Worm (Caenorhabditis elegans) whole organism, L1 larva: ENCODE data around the gene cnc-10.

Experiments used
- dpl-1 ChIP-seq, 3 experiments: fragments of 150-350 bp in 2 of 3; sonication (generic microtip) in 1 of 3; optimal IDR thresholded peaks; 2 replicates each; lab custom pipeline; 2014 to 2017; ENCODE audit warnings: missing biosample characterization in 3 of 3, missing genetic modification characterization in 3 of 3, missing genetic modification reagents in 3 of 3
- elt-3 ChIP-seq, 6 experiments: fragments of 150-350 bp in 1 of 6; sonication (generic microtip); optimal IDR thresholded peaks; 2 replicates each; lab custom pipeline; 2017 to 2018; ENCODE audit warnings: missing biosample characterization in 6 of 6, missing genetic modification characterization in 6 of 6, inconsistent platforms in 1 of 6
- fos-1 ChIP-seq: fragments of 150-350 bp; optimal IDR thresholded peaks from 2 replicates; lab custom pipeline; 2014; ENCODE audit warnings: missing biosample characterization, missing genetic modification characterization
- irx-1 ChIP-seq: sonication (generic microtip); optimal IDR thresholded peaks from 2 replicates; lab custom pipeline; 2016; ENCODE audit warnings: missing genetic modification characterization, missing compliant biosample characterization
- jun-1 ChIP-seq: fragments of 150-350 bp; optimal IDR thresholded peaks from 2 replicates; lab custom pipeline; 2014; ENCODE audit warnings: missing biosample characterization, missing genetic modification reagents, missing genetic modification characterization
- nhr-237 ChIP-seq: fragments of 150-350 bp; optimal IDR thresholded peaks from 2 replicates; lab custom pipeline; 2014; ENCODE audit warnings: missing biosample characterization, missing genetic modification characterization
- nhr-76 ChIP-seq: sonication (generic microtip); optimal IDR thresholded peaks from 2 replicates; lab custom pipeline; 2017; ENCODE audit warnings: missing biosample characterization, missing genetic modification characterization
- snpc-4 ChIP-seq: fragments of 150-350 bp; optimal IDR thresholded peaks from 2 replicates; lab custom pipeline; 2014; ENCODE audit warnings: missing biosample characterization, missing genetic modification characterization
- zag-1 ChIP-seq: fragments of 150-350 bp; optimal IDR thresholded peaks from 2 replicates; lab custom pipeline; 2014; ENCODE audit warnings: missing biosample characterization, missing genetic modification characterization

DNA sequence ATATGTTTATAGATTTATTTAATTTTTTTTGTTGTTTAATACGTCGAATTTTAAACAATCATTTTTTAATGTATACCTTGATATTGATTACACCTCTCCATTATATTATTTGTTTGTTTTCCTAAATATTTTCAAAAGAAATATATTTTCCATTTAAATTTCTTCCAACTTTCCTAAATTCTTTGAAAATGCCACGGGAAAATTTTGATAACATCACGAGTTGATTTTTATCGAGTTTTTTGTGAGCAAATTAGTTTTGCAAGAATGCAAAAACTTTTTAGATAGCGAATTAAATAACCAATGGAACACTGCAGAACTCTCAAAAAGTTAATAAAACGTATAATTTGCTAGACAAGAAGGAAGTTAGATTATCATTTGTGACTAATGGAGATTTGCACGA, 25.1 kb upstream of the cnc-10 start, which contains the start of gene srg-42:
- TF ChIP-seq jun-1 (tag; lab: Kevin White, UChicago): no peak
- no peak for TF ChIP-seq nhr-237 (tag; lab: Kevin White, UChicago)
- TF ChIP-seq zag-1 (tag; lab: Kevin White, UChicago): no peak
- TF ChIP-seq fos-1 (tag; lab: Kevin White, UChicago): no peak
- no peak for TF ChIP-seq irx-1 (tag; lab: Kevin White, UChicago)
- TF ChIP-seq dpl-1 (GFP tag; optimal IDR thresholded peaks at IDR 0.05; lab: Kevin White, UChicago): no peak
- TF ChIP-seq nhr-76: no peak
- TF ChIP-seq elt-3 (tag; optimal IDR thresholded peaks at IDR 0.05; lab: Kevin White, UChicago): no peak
- no peak for TF ChIP-seq snpc-4 (tag; lab: Kevin White, UChicago)
